Fruit fly (Drosophila melanogaster): ENCODE measurements around the gene CG6999.

CG6999 gene

dm6 chrX:9077558-9077957, 10.6 kb upstream of the CG6999 start (continued):
- TF ChIP-seq CG8119 (GFP tag; IDR thresholded peaks at IDR 0.05) (0 out of 3 replicates have a peak, but pooled peaks have one; percentile 33), CG11294 (GFP tag; IDR thresholded peaks at IDR 0.05) (no peak), CG6808 (GFP tag; optimal IDR thresholded peaks at IDR 0.05) (peak; percentile 46), CG4318 (GFP tag; optimal IDR thresholded peaks at IDR 0.05) (no peak), CG8319 (GFP tag; optimal IDR thresholded peaks at IDR 0.05) (no peak), Eip78C (GFP tag) (peak; percentile 63), CG6163 (GFP tag; IDR thresholded peaks at IDR 0.05) (peak; percentile 57; the same call in 1 of the 3 replicates), dsx (GFP tag; optimal IDR thresholded peaks at IDR 0.05; ENCODE audit: poor library complexity, severe bottlenecking) (peak; percentile 53), CG6276 (GFP tag; optimal IDR thresholded peaks at IDR 0.05) (no peak)

dm6 chrX:9078263-9078662, 9.9 kb upstream of the CG6999 start, which contains the start of gene CG44325:
CG44325 (minus strand) TSS chrX:9078499.
- TF ChIP-seq Eip93F (GFP tag; optimal IDR thresholded peaks at IDR 0.05) (peak; percentile 19), cyc (GFP tag; optimal IDR thresholded peaks at IDR 0.05) (no peak), Sox14 (GFP tag; optimal IDR thresholded peaks at IDR 0.05) (peak; percentile 11), ss (GFP tag; optimal IDR thresholded peaks at IDR 0.05) (peak; percentile 38 to 62), fd85E (GFP tag; optimal IDR thresholded peaks at IDR 0.05) (peak; percentile 24), Ets96B (tag; optimal IDR thresholded peaks at IDR 0.05) (no peak), Eip78C (GFP tag) (peak; percentile 55), net (GFP tag; optimal IDR thresholded peaks at IDR 0.05) (peak; percentile 57), esn (GFP tag; optimal IDR thresholded peaks at IDR 0.05) (peak; percentile 44), eg (GFP tag; IDR thresholded peaks at IDR 0.05) (peak; percentile 69; the same call in 2 of the 3 replicates), Eip75B (GFP tag; optimal IDR thresholded peaks at IDR 0.05) (peak; percentile 49), achi (GFP tag; optimal IDR thresholded peaks at IDR 0.05) (no peak), CG1621 (tag; optimal IDR thresholded peaks at IDR 0.05) (peak; percentile 66), CG31627 (GFP tag; optimal IDR thresholded peaks at IDR 0.05) (no peak), CG6276 (GFP tag; optimal IDR thresholded peaks at IDR 0.05) (no peak), dac (GFP tag; optimal IDR thresholded peaks at IDR 0.05) (no peak), CG6792 (GFP tag; optimal IDR thresholded peaks at IDR 0.05) (peak; percentile 4), CG7368 (GFP tag; optimal IDR thresholded peaks at IDR 0.05) (peak; percentile 49), CG6808 (GFP tag; optimal IDR thresholded peaks at IDR 0.05) (peak; percentile 9), topi (GFP tag; optimal IDR thresholded peaks at IDR 0.05) (peak; percentile 50), Blimp-1 (GFP tag; optimal IDR thresholded peaks at IDR 0.05) (peak; percentile 98), CG3032 (tag; optimal IDR thresholded peaks at IDR 0.05) (no peak), CG15336 (GFP tag; IDR thresholded peaks at IDR 0.05) (peak; percentile 46; the same call in 1 of the 2 replicates), CG10669 (GFP tag; optimal IDR thresholded peaks at IDR 0.05) (peak; percentile 21), CG11902 (GFP tag; optimal IDR thresholded peaks at IDR 0.05) (no peak), Smox (GFP tag; optimal IDR thresholded peaks at IDR 0.05) (peak; percentile 17), CG8319 (GFP tag; optimal IDR thresholded peaks at IDR 0.05) (no peak), CG3919 (GFP tag; optimal IDR thresholded peaks at IDR 0.05) (peak; percentile 59), CG9139 (GFP tag; optimal IDR thresholded peaks at IDR 0.05) (peak; percentile 50), CG6854 (GFP tag; optimal IDR thresholded peaks at IDR 0.05) (peak; percentile 83), CG8119 (GFP tag; IDR thresholded peaks at IDR 0.05) (peak; percentile 29; the same call in 1 of the 3 replicates), Met (GFP tag; optimal IDR thresholded peaks at IDR 0.05) (peak; percentile 8), dsx (GFP tag; optimal IDR thresholded peaks at IDR 0.05; ENCODE audit: poor library complexity, severe bottlenecking) (peak; percentile 50), CG16779 (tag; optimal IDR thresholded peaks at IDR 0.05) (no peak), vri (GFP tag; optimal IDR thresholded peaks at IDR 0.05) (peak; percentile 64), svp (GFP tag) (peak; percentile 67), Hr4 (GFP tag; optimal IDR thresholded peaks at IDR 0.05) (no peak), CG6163 (GFP tag; IDR thresholded peaks at IDR 0.05) (peak; percentile 74; the same call in 2 of the 3 replicates), Gug (GFP tag; IDR thresholded peaks at IDR 0.05) (no peak), Sox102F (GFP tag; optimal IDR thresholded peaks at IDR 0.05) (peak; percentile 70)

Measured in whole organism, prepupa.